Fruit fly (Drosophila melanogaster) whole organism, embryonic: Measurements from ENCODE around the gene CG44838.

ENCODE experiments used
- CG10959 ChIP-seq: fragments of 200-800 bp; sonication (Bioruptor generic); IDR thresholded peaks from 2 replicates; pipeline ENCODE4 v1.3.6; 2022; ENCODE audit warnings: missing biosample characterization, missing genetic modification characterization
- CG12104 ChIP-seq: fragments of 200-800 bp; sonication (Bioruptor generic); optimal IDR thresholded peaks from 3 replicates; lab custom pipeline; 2016; ENCODE audit warnings: missing biosample characterization, missing genetic modification characterization
- CG12744 ChIP-seq: fragments of 200-800 bp; sonication (Bioruptor generic); optimal IDR thresholded peaks from 2 replicates; lab custom pipeline; 2016; ENCODE audit warnings: missing biosample characterization, missing genetic modification characterization
- CG13123 ChIP-seq: fragments of 200-800 bp; sonication (Bioruptor generic); optimal IDR thresholded peaks from 2 replicates; lab custom pipeline; 2016; ENCODE audit warnings: missing biosample characterization, missing genetic modification characterization
- CG14710 ChIP-seq: fragments of 200-800 bp; sonication (Bioruptor generic); optimal IDR thresholded peaks from 3 replicates; lab custom pipeline; 2019; ENCODE audit warnings: missing biosample characterization, mild to moderate bottlenecking, missing genetic modification characterization, moderate library complexity
- CG1602 ChIP-seq: fragments of 200-800 bp; sonication (Bioruptor generic); optimal IDR thresholded peaks from 3 replicates; lab custom pipeline; 2016; ENCODE audit warnings: missing biosample characterization, missing genetic modification characterization
- CG1603 ChIP-seq: fragments of 200-800 bp; sonication (Bioruptor generic); optimal IDR thresholded peaks from 2 replicates; lab custom pipeline; 2019; ENCODE audit warnings: missing biosample characterization, mild to moderate bottlenecking, missing genetic modification characterization, moderate library complexity
- CG17385 ChIP-seq: fragments of 200-800 bp; sonication (Bioruptor generic); optimal IDR thresholded peaks from 3 replicates; lab custom pipeline; 2018; ENCODE audit warnings: missing biosample characterization, mild to moderate bottlenecking, missing genetic modification characterization
- CG17612 ChIP-seq: fragments of 200-800 bp; sonication (Bioruptor generic); IDR thresholded peaks from 2 replicates; pipeline ENCODE4 v1.3.6; 2022; ENCODE audit warnings: missing biosample characterization, missing genetic modification characterization
- CG18764 ChIP-seq: fragments of 200-800 bp; sonication (Bioruptor generic); optimal IDR thresholded peaks from 3 replicates; lab custom pipeline; 2016; ENCODE audit warnings: missing biosample characterization, missing genetic modification characterization
- CG2120 ChIP-seq: fragments of 200-800 bp; sonication (Bioruptor generic); optimal IDR thresholded peaks from 3 replicates; lab custom pipeline; 2016; ENCODE audit warnings: missing biosample characterization, missing genetic modification characterization
- CG33557 ChIP-seq: fragments of 200-800 bp; sonication (Bioruptor generic); optimal IDR thresholded peaks from 2 replicates; lab custom pipeline; 2019; ENCODE audit warnings: missing biosample characterization, mild to moderate bottlenecking, missing genetic modification characterization, moderate library complexity
- CG4328 ChIP-seq: fragments of 200-800 bp; sonication (Bioruptor generic); optimal IDR thresholded peaks from 3 replicates; lab custom pipeline; 2017; ENCODE audit warnings: missing biosample characterization, missing genetic modification reagents, missing genetic modification characterization
- CG43689 ChIP-seq: fragments of 200-800 bp; sonication (Bioruptor generic); IDR thresholded peaks from 2 replicates; pipeline ENCODE4 v1.3.6; 2022; ENCODE audit warnings: missing biosample characterization, missing genetic modification characterization
- CG4404 ChIP-seq: fragments of 200-800 bp; sonication (Bioruptor generic); IDR thresholded peaks from 2 replicates; pipeline ENCODE4 v1.3.6; 2022; ENCODE audit warnings: missing biosample characterization, missing genetic modification characterization
- CG7372 ChIP-seq: fragments of 200-800 bp; sonication (Bioruptor generic); IDR thresholded peaks from 2 replicates; pipeline ENCODE4 v1.3.6; 2022; ENCODE audit warnings: missing biosample characterization, missing genetic modification characterization
- CG7556 ChIP-seq: fragments of 200-800 bp; sonication (Bioruptor generic); optimal IDR thresholded peaks from 2 replicates; lab custom pipeline; 2017; ENCODE audit warnings: missing biosample characterization, mild to moderate bottlenecking, missing genetic modification characterization
- CG7963 ChIP-seq: fragments of 200-800 bp; sonication (Bioruptor generic); IDR thresholded peaks from 3 replicates; pipeline ENCODE4 v1.3.6; 2022; ENCODE audit warnings: missing biosample characterization, missing genetic modification characterization; ENCODE audit not compliant: partially characterized antibody
- Dfd ChIP-seq, 2 experiments: fragments of >200 bp; optimal IDR thresholded peaks; 2 replicates each; lab custom pipeline; 2017; ENCODE audit warnings: missing biosample characterization in 2 of 2, missing genetic modification characterization in 2 of 2
- Dll ChIP-seq: fragments of 200-800 bp; sonication (Bioruptor generic); IDR thresholded peaks from 4 replicates; pipeline ENCODE4 v1.3.6; 2022; ENCODE audit warnings: missing biosample characterization, missing genetic modification characterization; ENCODE audit not compliant: partially characterized antibody
- Doc2 ChIP-seq: fragments of 200-800 bp; sonication (Bioruptor generic); IDR thresholded peaks from 2 replicates; pipeline ENCODE4 v1.3.6; 2022; ENCODE audit warnings: missing biosample characterization, missing genetic modification characterization
- Gsc ChIP-seq: fragments of 200-800 bp; sonication (Bioruptor generic); IDR thresholded peaks from 2 replicates; pipeline ENCODE4 v1.3.6; 2022; ENCODE audit warnings: missing biosample characterization, missing genetic modification characterization
- HmgD ChIP-seq: fragments of 200-800 bp; sonication (Bioruptor generic); optimal IDR thresholded peaks from 3 replicates; lab custom pipeline; 2016; ENCODE audit warnings: missing biosample characterization, missing genetic modification characterization
- NFAT ChIP-seq: fragments of 200-800 bp; sonication (Bioruptor generic); IDR thresholded peaks from 2 replicates; pipeline ENCODE4 v1.3.6; 2022; ENCODE audit warnings: missing biosample characterization, missing genetic modification characterization
- NK7.1 ChIP-seq: fragments of 200-800 bp; sonication (Bioruptor generic); optimal IDR thresholded peaks from 3 replicates; lab custom pipeline; 2016; ENCODE audit warnings: missing biosample characterization, missing genetic modification characterization
- Sox102F ChIP-seq: fragments of 200-800 bp; sonication (Bioruptor generic); optimal IDR thresholded peaks from 2 replicates; lab custom pipeline; 2018; ENCODE audit warnings: missing biosample characterization, mild to moderate bottlenecking, missing genetic modification characterization, moderate library complexity
- Spps ChIP-seq: fragments of 200-800 bp; sonication (Bioruptor generic); optimal IDR thresholded peaks from 2 replicates; lab custom pipeline; 2018; ENCODE audit warnings: missing biosample characterization, mild to moderate bottlenecking, missing genetic modification characterization
- TFAM ChIP-seq: fragments of 200-800 bp; sonication (Bioruptor generic); optimal IDR thresholded peaks from 2 replicates; lab custom pipeline; 2017; ENCODE audit warnings: missing biosample characterization, missing genetic modification characterization, inconsistent platforms
- Trl ChIP-seq, 3 experiments: fragments of >200 bp in 2 of 3; fragments of 200-800 bp in 1 of 3; sonication (Bioruptor generic) in 1 of 3; optimal IDR thresholded peaks; 2 replicates in 1 of 3; 3 replicates in 2 of 3; lab custom pipeline; 2016 to 2017; ENCODE audit warnings: missing biosample characterization in 1 of 3, missing genetic modification characterization in 1 of 3
- Xbp1 ChIP-seq: fragments of 200-800 bp; sonication (Bioruptor generic); optimal IDR thresholded peaks from 3 replicates; lab custom pipeline; 2016; ENCODE audit warnings: missing biosample characterization, mild to moderate bottlenecking, missing genetic modification characterization
- al ChIP-seq: fragments of 200-800 bp; sonication (Bioruptor generic); IDR thresholded peaks from 2 replicates; pipeline ENCODE4 v1.3.6; 2022; ENCODE audit warnings: missing biosample characterization, missing genetic modification characterization
- crp ChIP-seq, 2 experiments: fragments of 200-800 bp; sonication (Bioruptor generic); optimal IDR thresholded peaks; 2 replicates in 1 of 2; 3 replicates in 1 of 2; lab custom pipeline; 2017; ENCODE audit warnings: missing biosample characterization in 2 of 2, missing genetic modification characterization in 2 of 2, mild to moderate bottlenecking in 1 of 2, moderate library complexity in 1 of 2
- dan ChIP-seq: fragments of 200-800 bp; sonication (Bioruptor generic); IDR thresholded peaks from 2 replicates; pipeline ENCODE4 v1.3.6; 2022; ENCODE audit warnings: missing biosample characterization, missing genetic modification characterization
- eve ChIP-seq, 2 experiments: fragments of >200 bp; optimal IDR thresholded peaks; 2 replicates each; lab custom pipeline; 2017; ENCODE audit warnings: missing biosample characterization in 2 of 2, missing genetic modification characterization in 2 of 2
- ewg ChIP-seq: fragments of 200-800 bp; sonication (Bioruptor generic); optimal IDR thresholded peaks from 3 replicates; lab custom pipeline; 2017; ENCODE audit warnings: mild to moderate bottlenecking, missing biosample characterization, missing genetic modification reagents, missing genetic modification characterization
- fu2 ChIP-seq: fragments of 200-800 bp; sonication (Bioruptor generic); optimal IDR thresholded peaks from 2 replicates; lab custom pipeline; 2016; ENCODE audit warnings: missing biosample characterization, missing genetic modification characterization
- ind ChIP-seq: fragments of 200-800 bp; sonication (Bioruptor generic); optimal IDR thresholded peaks from 3 replicates; lab custom pipeline; 2016; ENCODE audit warnings: missing biosample characterization, missing genetic modification characterization
- mam ChIP-seq: fragments of 200-800 bp; sonication (Bioruptor generic); optimal IDR thresholded peaks from 3 replicates; lab custom pipeline; 2016; ENCODE audit warnings: missing biosample characterization, missing genetic modification characterization
- peb ChIP-seq: fragments of 200-800 bp; sonication (Bioruptor generic); IDR thresholded peaks from 2 replicates; pipeline ENCODE4 v1.3.6; 2022; ENCODE audit warnings: missing biosample characterization, missing genetic modification characterization
- sisA ChIP-seq: fragments of 200-800 bp; sonication (Bioruptor generic); IDR thresholded peaks from 2 replicates; pipeline ENCODE4 v1.3.6; 2022; ENCODE audit warnings: missing biosample characterization, missing genetic modification characterization
- slou ChIP-seq: fragments of 200-800 bp; sonication (Bioruptor generic); optimal IDR thresholded peaks from 3 replicates; lab custom pipeline; 2016; ENCODE audit warnings: missing biosample characterization, missing genetic modification characterization
- sug ChIP-seq: fragments of 200-800 bp; optimal IDR thresholded peaks from 2 replicates; lab custom pipeline; 2019; ENCODE audit warnings: missing biosample characterization, mild to moderate bottlenecking, missing genetic modification characterization, moderate library complexity
- tll ChIP-seq, 2 experiments: fragments of 200-800 bp in 1 of 2; fragments of >200 bp in 1 of 2; sonication (Bioruptor generic) in 1 of 2; optimal IDR thresholded peaks; 2 replicates each; lab custom pipeline; 2017 to 2019; ENCODE audit warnings: missing biosample characterization in 2 of 2, missing genetic modification characterization in 2 of 2, mild to moderate bottlenecking in 1 of 2, moderate library complexity in 1 of 2
- toy ChIP-seq: fragments of 200-800 bp; sonication (Bioruptor generic); IDR thresholded peaks from 2 replicates; pipeline ENCODE4 v1.3.6; 2022; ENCODE audit warnings: missing biosample characterization, missing genetic modification characterization
- tx ChIP-seq: fragments of 200-800 bp; sonication (Bioruptor generic); optimal IDR thresholded peaks from 2 replicates; lab custom pipeline; 2016; ENCODE audit warnings: missing biosample characterization, missing genetic modification characterization
- unc-4 ChIP-seq: fragments of 200-800 bp; sonication (Bioruptor generic); IDR thresholded peaks from 2 replicates; pipeline ENCODE4 v1.3.6; 2022; ENCODE audit warnings: missing biosample characterization, missing genetic modification characterization; ENCODE audit not compliant: partially characterized antibody
- wek ChIP-seq: fragments of 200-800 bp; sonication (Bioruptor generic); optimal IDR thresholded peaks from 3 replicates; lab custom pipeline; 2018; ENCODE audit warnings: missing biosample characterization, mild to moderate bottlenecking, missing genetic modification characterization, moderate library complexity
- zen ChIP-seq: fragments of 200-800 bp; sonication (Bioruptor generic); optimal IDR thresholded peaks from 3 replicates; lab custom pipeline; 2018; ENCODE audit warnings: missing biosample characterization, mild to moderate bottlenecking, missing genetic modification characterization, moderate library complexity
- zen2 ChIP-seq: fragments of 200-800 bp; sonication (Bioruptor generic); IDR thresholded peaks from 3 replicates; pipeline ENCODE4 v1.3.6; 2022; ENCODE audit warnings: missing biosample characterization, missing genetic modification characterization; ENCODE audit not compliant: partially characterized antibody

Gene CG44838

dm6 chr3L:9460775-9461491 is at the start of gene CG44838, which contains the start of gene CG3434:
TSS of gene CG44838 (plus strand) at chr3L:9461050.
TSS of gene CG3434 (minus strand) at chr3L:9460799.
- peak; percentile 51 for TF ChIP-seq NK7.1 (GFP tag; lab: Kevin White, UChicago)
- peak; percentile 43 for TF ChIP-seq al (GFP tag; lab: Robert Waterston, UW)
- TF ChIP-seq Xbp1 (GFP tag; lab: Kevin White, UChicago) = peak; percentile 88
- TF ChIP-seq ewg = peak; percentile 69
- TF ChIP-seq CG43689 = no peak
- TF ChIP-seq CG2120 = peak; percentile 90
- peak; percentile 56 for TF ChIP-seq HmgD (GFP tag; lab: Kevin White, UChicago)
- peak; percentile 39 for TF ChIP-seq fu2
- TF ChIP-seq tx (GFP tag; lab: Kevin White, UChicago) = peak; percentile 62
- peak; percentile 75 for TF ChIP-seq CG4404 (GFP tag; lab: Robert Waterston, UW)
- TF ChIP-seq CG7556 = peak; percentile 72
- TF ChIP-seq CG4328 (GFP tag; lab: Kevin White, UChicago) = peak; percentile 72
- TF ChIP-seq peb (GFP tag; lab: Robert Waterston, UW) = peak; percentile 42
- no peak for TF ChIP-seq eve (GFP tag; optimal IDR thresholded peaks at IDR 0.05; lab: Kevin White, UChicago)
- TF ChIP-seq Trl (optimal IDR thresholded peaks at IDR 0.05; lab: Kevin White, UChicago) = no peak
- peak; percentile 53 for TF ChIP-seq Trl (GFP tag; optimal IDR thresholded peaks at IDR 0.05; lab: Kevin White, UChicago)
- peak; percentile 28 for TF ChIP-seq CG12744 (GFP tag; lab: Kevin White, UChicago)
- peak in 1 of 2 experiments; percentile 55 for TF ChIP-seq crp (GFP tag; optimal IDR thresholded peaks at IDR 0.05; lab: Kevin White, UChicago)
- TF ChIP-seq CG7963 = no peak
- peak; percentile 45; the same call in 1 of the 2 replicates for TF ChIP-seq unc-4 (GFP tag; lab: Robert Waterston, UW)
- no peak for TF ChIP-seq zen2 (GFP tag; lab: Robert Waterston, UW)
- TF ChIP-seq ind (GFP tag; lab: Kevin White, UChicago) = peak; percentile 81
- peak; percentile 79 for TF ChIP-seq Sox102F (GFP tag; lab: Kevin White, UChicago)
- peak; percentile 54 for TF ChIP-seq CG12104 (GFP tag; lab: Kevin White, UChicago)
- peak; percentile 75 for TF ChIP-seq CG1602
- TF ChIP-seq slou (GFP tag; lab: Kevin White, UChicago) = peak; percentile 39
- peak; percentile 86 for TF ChIP-seq sug (tag; lab: Kevin White, UChicago)
- TF ChIP-seq CG13123 (GFP tag; lab: Kevin White, UChicago) = peak; percentile 74
- peak; percentile 74 for TF ChIP-seq zen (tag; lab: Kevin White, UChicago)
- peak; percentile 21; the same call in 1 of the 4 replicates for TF ChIP-seq Dll
- no peak for TF ChIP-seq Dfd (GFP tag; optimal IDR thresholded peaks at IDR 0.05; lab: Kevin White, UChicago)
- peak in 1 of 2 experiments; percentile 60 for TF ChIP-seq tll (GFP tag; optimal IDR thresholded peaks at IDR 0.05; lab: Kevin White, UChicago)
- TF ChIP-seq CG14710 (tag; lab: Kevin White, UChicago) = peak; percentile 91
- no peak for TF ChIP-seq CG10959 (GFP tag; lab: Robert Waterston, UW)
- peak; percentile 76 for TF ChIP-seq mam
- TF ChIP-seq CG17612 (GFP tag; lab: Robert Waterston, UW) = no peak
- TF ChIP-seq CG33557 (GFP tag; lab: Kevin White, UChicago) = peak; percentile 82
- TF ChIP-seq sisA (GFP tag; lab: Robert Waterston, UW) = peak; percentile 75
- no peak for TF ChIP-seq TFAM
- TF ChIP-seq NFAT (GFP tag; lab: Robert Waterston, UW) = peak; percentile 56
- no peak for TF ChIP-seq wek (GFP tag; lab: Kevin White, UChicago)
- TF ChIP-seq CG1603 (tag; lab: Kevin White, UChicago) = no peak
- no peak for TF ChIP-seq dan (GFP tag; lab: Robert Waterston, UW)
- TF ChIP-seq CG18764 (GFP tag; lab: Kevin White, UChicago) = peak; percentile 74
- TF ChIP-seq CG17385 = peak; percentile 73
- no peak; the same call in 1 of the 2 replicates for TF ChIP-seq Gsc (GFP tag; lab: Robert Waterston, UW)
- no peak for TF ChIP-seq Doc2
- no peak for TF ChIP-seq toy (GFP tag; lab: Robert Waterston, UW)
- peak; percentile 57; the same call in 1 of the 2 replicates for TF ChIP-seq CG7372
- peak; percentile 64 for TF ChIP-seq Spps (tag; lab: Kevin White, UChicago)
